Fruit fly (Drosophila melanogaster): ENCODE results near the gene CG32751.

- TF ChIP-seq esn (GFP tag; optimal IDR thresholded peaks at IDR 0.05) (no peak), ss (GFP tag; optimal IDR thresholded peaks at IDR 0.05) (no peak), acj6 (GFP tag; optimal IDR thresholded peaks at IDR 0.05) (no peak), topi (GFP tag; optimal IDR thresholded peaks at IDR 0.05) (no peak), CG11762 (GFP tag; optimal IDR thresholded peaks at IDR 0.05; ENCODE audit: insufficient read depth) (no peak), Met (GFP tag; optimal IDR thresholded peaks at IDR 0.05) (no peak), CG3032 (tag; optimal IDR thresholded peaks at IDR 0.05) (no peak)
Observed at dm6 chrX:6219227-6219626, 20.8 kb upstream of the CG32751 start, which contains the start of gene Btnd.
